Worm (Caenorhabditis elegans): ENCODE measurements around the gene F56D6.9.
A peak's percentile ranks its signal among the peaks of the same experiment; 100 is the strongest.

Gene F56D6.9

ce11 chrIV:3857999-3858552, 34.1 kb upstream of the F56D6.9 start:
- TF ChIP-seq fos-1 (tag; optimal IDR thresholded peaks at IDR 0.05) = no peak
- TF ChIP-seq ztf-1 (GFP tag; conservative IDR thresholded peaks at IDR 0.05) = no peak
- no peak for TF ChIP-seq elt-1 (tag; optimal IDR thresholded peaks at IDR 0.05)
- TF ChIP-seq mab-5 (tag; optimal IDR thresholded peaks at IDR 0.05) = peak; percentile 81
- no peak for TF ChIP-seq nhr-10 (tag; optimal IDR thresholded peaks at IDR 0.05)
- TF ChIP-seq lin-39 (tag; optimal IDR thresholded peaks at IDR 0.05) = peak; percentile 49

- TF ChIP-seq nhr-11 (tag; optimal IDR thresholded peaks at IDR 0.05) (no peak), skn-1 (tag; optimal IDR thresholded peaks at IDR 0.05) (no peak), sma-3 (GFP tag; optimal IDR thresholded peaks at IDR 0.05) (no peak), lsy-2 (tag; optimal IDR thresholded peaks at IDR 0.05) (no peak), ama-1 (optimal IDR thresholded peaks at IDR 0.05) (no peak), unc-39 (tag; optimal IDR thresholded peaks at IDR 0.05) (no peak), F13H6.1 (tag; optimal IDR thresholded peaks at IDR 0.05) (no peak), ztf-1 (GFP tag; conservative IDR thresholded peaks at IDR 0.05) (no peak), ceh-16 (tag; optimal IDR thresholded peaks at IDR 0.05) (no peak), aly-2 (tag; optimal IDR thresholded peaks at IDR 0.05) (no peak), sma-9 (GFP tag; optimal IDR thresholded peaks at IDR 0.05) (no peak), sma-9 (tag; optimal IDR thresholded peaks at IDR 0.05) (no peak), blmp-1 (tag; optimal IDR thresholded peaks at IDR 0.05; ENCODE audit: insufficient read depth) (no peak), unc-62 (GFP tag; optimal IDR thresholded peaks at IDR 0.05) (no peak), mdl-1 (tag; optimal IDR thresholded peaks at IDR 0.05) (no peak), nhr-129 (tag; optimal IDR thresholded peaks at IDR 0.05) (no peak), gmeb-1 (tag; optimal IDR thresholded peaks at IDR 0.05) (no peak), sem-4 (tag; optimal IDR thresholded peaks at IDR 0.05) (no peak), ztf-11 (tag; optimal IDR thresholded peaks at IDR 0.05) (no peak), peb-1 (tag; optimal IDR thresholded peaks at IDR 0.05) (no peak), mab-5 (tag; optimal IDR thresholded peaks at IDR 0.05) (no peak)
These were observed 32.6 kb upstream of the F56D6.9 start for ce11 chrIV:3859552-3859951.

ce11 chrIV:3860419-3860818, 31.7 kb upstream of the F56D6.9 start:
- TF ChIP-seq zag-1 (tag; optimal IDR thresholded peaks at IDR 0.05) = no peak
- TF ChIP-seq sem-4 (tag; optimal IDR thresholded peaks at IDR 0.05) = no peak
- no peak for TF ChIP-seq nhr-10 (tag; optimal IDR thresholded peaks at IDR 0.05)
- no peak for TF ChIP-seq ama-1 (optimal IDR thresholded peaks at IDR 0.05)
- no peak for TF ChIP-seq nhr-21 (tag; optimal IDR thresholded peaks at IDR 0.05)
- TF ChIP-seq mab-5 (tag; optimal IDR thresholded peaks at IDR 0.05) = no peak
- no peak for TF ChIP-seq ZK546.5 (tag; optimal IDR thresholded peaks at IDR 0.05)
- no peak for TF ChIP-seq ceh-16 (tag; optimal IDR thresholded peaks at IDR 0.05)
- TF ChIP-seq peb-1 (tag; optimal IDR thresholded peaks at IDR 0.05) = no peak
- no peak for TF ChIP-seq ceh-82 (tag; optimal IDR thresholded peaks at IDR 0.05)
- TF ChIP-seq elt-3 (tag; optimal IDR thresholded peaks at IDR 0.05) = no peak
- TF ChIP-seq lin-13 (GFP tag; optimal IDR thresholded peaks at IDR 0.05) = no peak
- TF ChIP-seq snpc-4 (tag; optimal IDR thresholded peaks at IDR 0.05) = no peak
- TF ChIP-seq nhr-6 (tag; optimal IDR thresholded peaks at IDR 0.05) = no peak
- no peak for TF ChIP-seq unc-39 (tag; optimal IDR thresholded peaks at IDR 0.05)

ce11 chrIV:3862948-3863347, 29.2 kb upstream of the F56D6.9 start:
- no peak for TF ChIP-seq snpc-4 (tag; optimal IDR thresholded peaks at IDR 0.05)
- no peak for TF ChIP-seq ztf-11 (tag; optimal IDR thresholded peaks at IDR 0.05)
- no peak for TF ChIP-seq egl-27 (tag; optimal IDR thresholded peaks at IDR 0.05)
- TF ChIP-seq blmp-1 (tag; optimal IDR thresholded peaks at IDR 0.05; ENCODE audit: insufficient read depth) = no peak
- TF ChIP-seq nhr-11 (tag; optimal IDR thresholded peaks at IDR 0.05) = no peak
- TF ChIP-seq ceh-16 (tag; optimal IDR thresholded peaks at IDR 0.05) = no peak
- TF ChIP-seq ZK546.5 (tag; optimal IDR thresholded peaks at IDR 0.05) = no peak
- no peak for TF ChIP-seq ztf-4 (tag; optimal IDR thresholded peaks at IDR 0.05)
- no peak for TF ChIP-seq ceh-82 (tag; optimal IDR thresholded peaks at IDR 0.05)
- no peak for TF ChIP-seq skn-1 (tag; optimal IDR thresholded peaks at IDR 0.05)
- no peak for TF ChIP-seq F13H6.1 (tag; optimal IDR thresholded peaks at IDR 0.05)
- no peak for TF ChIP-seq nhr-129 (tag; optimal IDR thresholded peaks at IDR 0.05)

ce11 chrIV:3864944-3865343, 27.2 kb upstream of the F56D6.9 start, which contains the start of gene aat-8:
Gene aat-8 (minus strand): TSS chrIV:3865044.
- TF ChIP-seq nhr-25 (tag; optimal IDR thresholded peaks at IDR 0.05) (no peak), ama-1 (optimal IDR thresholded peaks at IDR 0.05) (no peak), nhr-21 (tag; optimal IDR thresholded peaks at IDR 0.05) (no peak), F13H6.1 (tag; optimal IDR thresholded peaks at IDR 0.05) (no peak), elt-3 (tag; optimal IDR thresholded peaks at IDR 0.05) (no peak), fos-1 (tag; optimal IDR thresholded peaks at IDR 0.05) (no peak), sem-4 (tag; optimal IDR thresholded peaks at IDR 0.05) (no peak), aly-2 (tag; optimal IDR thresholded peaks at IDR 0.05) (no peak), mbf-1 (tag; optimal IDR thresholded peaks at IDR 0.05) (no peak), nhr-6 (tag; optimal IDR thresholded peaks at IDR 0.05) (no peak), ztf-11 (tag; optimal IDR thresholded peaks at IDR 0.05) (no peak), dmd-4 (tag; optimal IDR thresholded peaks at IDR 0.05) (no peak), peb-1 (tag; optimal IDR thresholded peaks at IDR 0.05) (no peak), zag-1 (tag; optimal IDR thresholded peaks at IDR 0.05) (no peak)
